Fruit fly (Drosophila melanogaster): ENCODE measurements around the gene CG11779.
A peak's percentile ranks its signal among the peaks of the same experiment; 100 is the strongest.

CG11779 gene

DNA sequence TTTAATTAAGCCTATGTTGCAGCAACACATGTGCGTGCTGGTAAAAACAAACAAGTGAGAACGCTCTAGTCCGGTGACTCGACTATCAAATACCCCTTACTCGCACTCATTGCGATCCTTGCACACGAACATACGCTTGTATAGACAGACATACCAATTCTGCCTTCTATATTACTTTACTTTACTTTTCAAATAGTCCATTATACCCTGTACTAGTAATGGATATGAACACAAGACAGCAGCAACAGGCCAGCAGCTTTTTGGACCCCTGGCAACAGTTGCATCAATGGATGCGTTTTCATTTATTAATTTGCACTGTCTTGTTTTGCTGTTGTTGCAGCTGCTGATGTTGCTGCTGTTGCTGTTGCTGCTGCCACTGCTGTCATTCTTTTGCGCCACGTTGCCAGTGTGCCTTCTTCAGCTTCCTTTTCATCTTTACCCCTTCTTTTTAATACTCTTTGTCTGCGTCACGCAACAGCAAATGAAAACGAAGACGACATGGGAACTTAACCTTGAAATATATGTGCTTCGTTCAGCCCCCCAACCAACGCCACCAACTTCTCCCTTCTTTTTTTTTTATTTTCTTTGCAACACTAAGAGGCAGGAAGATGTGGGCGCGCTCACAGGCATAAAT, 41.1 kb downstream of the CG11779 start (continued):
- TF ChIP-seq CG12391 (tag; optimal IDR thresholded peaks at IDR 0.05) (peak; percentile 31), CG34376 (GFP tag; optimal IDR thresholded peaks at IDR 0.05) (no peak), CG10959 (GFP tag; IDR thresholded peaks at IDR 0.05) (peak; percentile 52; the same call in 1 of the 2 replicates), Xbp1 (GFP tag; optimal IDR thresholded peaks at IDR 0.05) (peak; percentile 15), fd96Cb (tag; optimal IDR thresholded peaks at IDR 0.05) (peak; percentile 22), Chrac-16 (GFP tag; optimal IDR thresholded peaks at IDR 0.05) (peak; percentile 27), CG7839 (tag; optimal IDR thresholded peaks at IDR 0.05) (peak; percentile 39), nmo (GFP tag; optimal IDR thresholded peaks at IDR 0.05) (peak; percentile 35), cas (GFP tag; IDR thresholded peaks at IDR 0.05) (no peak), Antp (GFP tag; optimal IDR thresholded peaks at IDR 0.05) (peak; percentile 29), CG30020 (tag; optimal IDR thresholded peaks at IDR 0.05) (no peak), BtbVII (GFP tag; optimal IDR thresholded peaks at IDR 0.05) (no peak), CG2120 (GFP tag; optimal IDR thresholded peaks at IDR 0.05) (no peak), zfh1 (GFP tag; IDR thresholded peaks at IDR 0.05) (peak; percentile 66), hkb (optimal IDR thresholded peaks at IDR 0.05) (no peak), hkb (GFP tag; IDR thresholded peaks at IDR 0.05) (peak; percentile 42; the same call in 1 of the 2 replicates), h (optimal IDR thresholded peaks at IDR 0.05) (no peak), Mad (GFP tag; optimal IDR thresholded peaks at IDR 0.05) (no peak), salm (tag; optimal IDR thresholded peaks at IDR 0.05) (no peak), NfI (GFP tag; optimal IDR thresholded peaks at IDR 0.05) (no peak), ttk (GFP tag; IDR thresholded peaks at IDR 0.05) (peak; percentile 66), bsh (GFP tag; optimal IDR thresholded peaks at IDR 0.05) (peak; percentile 60 to 68), CG6854 (GFP tag; optimal IDR thresholded peaks at IDR 0.05) (no peak), gsb-n (tag; optimal IDR thresholded peaks at IDR 0.05) (no peak), CG2889 (GFP tag; IDR thresholded peaks at IDR 0.05) (0 out of 3 replicates have a peak, but pooled peaks have one; percentile 33), CG14050 (GFP tag; IDR thresholded peaks at IDR 0.05) (no peak), eve (GFP tag; optimal IDR thresholded peaks at IDR 0.05) (no peak), zfh2 (GFP tag; optimal IDR thresholded peaks at IDR 0.05) (no peak), CG2202 (tag; optimal IDR thresholded peaks at IDR 0.05) (no peak), Hr3 (GFP tag; optimal IDR thresholded peaks at IDR 0.05) (no peak), CG10654 (GFP tag; optimal IDR thresholded peaks at IDR 0.05) (no peak), B-H1 (GFP tag; IDR thresholded peaks at IDR 0.05) (0 out of 3 replicates have a peak, but pooled peaks have one; percentile 18), CG14860 (GFP tag; IDR thresholded peaks at IDR 0.05; ENCODE audit: partially characterized antibody) (no peak), pho (GFP tag; optimal IDR thresholded peaks at IDR 0.05) (no peak), CG1647 (GFP tag; optimal IDR thresholded peaks at IDR 0.05) (peak; percentile 12), CG14710 (tag; optimal IDR thresholded peaks at IDR 0.05) (peak; percentile 17), Ptx1 (GFP tag; IDR thresholded peaks at IDR 0.05) (peak; percentile 67), tup (GFP tag; optimal IDR thresholded peaks at IDR 0.05) (no peak), Ada2b (GFP tag; IDR thresholded peaks at IDR 0.05) (0 out of 2 replicates have a peak, but pooled peaks have one; percentile 6), ERR (GFP tag; optimal IDR thresholded peaks at IDR 0.05) (no peak), vvl (GFP tag; IDR thresholded peaks at IDR 0.05) (peak; percentile 53; the same call in 1 of the 2 replicates), CG17186 (GFP tag; optimal IDR thresholded peaks at IDR 0.05) (no peak), tin (GFP tag; optimal IDR thresholded peaks at IDR 0.05) (peak; percentile 11), pb (GFP tag; optimal IDR thresholded peaks at IDR 0.05) (no peak), ATbp (GFP tag; optimal IDR thresholded peaks at IDR 0.05) (peak; percentile 11), aop (GFP tag; IDR thresholded peaks at IDR 0.05) (no peak), CG3281 (GFP tag; optimal IDR thresholded peaks at IDR 0.05) (no peak), CG15479 (GFP tag; optimal IDR thresholded peaks at IDR 0.05) (no peak), otp (GFP tag; IDR thresholded peaks at IDR 0.05) (peak; percentile 61; the same call in 1 of the 3 replicates), CG12942 (GFP tag; optimal IDR thresholded peaks at IDR 0.05) (no peak), CG6272 (GFP tag; IDR thresholded peaks at IDR 0.05) (peak; percentile 5; the same call in 1 of the 2 replicates)

Measured in whole organism, embryonic.